Worm (Caenorhabditis elegans): ENCODE results near the gene C04C11.1.

Gene C04C11.1

ce11 chrX:14001494-14001974 is 18.9 kb upstream of the C04C11.1 start, which contains the start of gene cytb-5.1 (continued):
- TF ChIP-seq F26F4.8 (GFP tag; conservative IDR thresholded peaks at IDR 0.05) (no peak), T26A8.4 (GFP tag; IDR thresholded peaks at IDR 0.05) (no peak), nhr-48 (tag; optimal IDR thresholded peaks at IDR 0.05) (peak; percentile 34), mdl-1 (tag; optimal IDR thresholded peaks at IDR 0.05) (peak in 1 of 2 experiments; percentile 75), dpl-1 (GFP tag; optimal IDR thresholded peaks at IDR 0.05) (no peak), tag-97 (GFP tag; IDR thresholded peaks at IDR 0.05) (no peak), nhr-28 (tag; optimal IDR thresholded peaks at IDR 0.05) (peak; percentile 94), zfp-2 (tag; optimal IDR thresholded peaks at IDR 0.05) (no peak), dmd-6 (GFP tag; IDR thresholded peaks at IDR 0.05) (peak; percentile 58), mes-2 (tag; optimal IDR thresholded peaks at IDR 0.05; ENCODE audit: poor library complexity, severe bottlenecking) (peak; percentile 30), mep-1 (tag; optimal IDR thresholded peaks at IDR 0.05) (peak; percentile 67), lir-3 (tag; optimal IDR thresholded peaks at IDR 0.05) (no peak), zag-1 (tag; optimal IDR thresholded peaks at IDR 0.05) (no peak), unc-62 (GFP tag; optimal IDR thresholded peaks at IDR 0.05 in 1 of 2) (peak in 1 of 2 experiments; percentile 70), unc-62 (tag; optimal IDR thresholded peaks at IDR 0.05) (no peak), dve-1 (tag; optimal IDR thresholded peaks at IDR 0.05; ENCODE audit: insufficient read depth) (peak; percentile 68), dmd-9 (GFP tag; IDR thresholded peaks at IDR 0.05) (no peak), nhr-11 (tag; optimal IDR thresholded peaks at IDR 0.05) (peak; percentile 15), mxl-2 (GFP tag; conservative IDR thresholded peaks at IDR 0.05) (no peak), daf-16 (GFP tag; optimal IDR thresholded peaks at IDR 0.05) (peak in 1 of 2 experiments; percentile 7), daf-16 (tag; optimal IDR thresholded peaks at IDR 0.05) (peak; percentile 86), aly-2 (tag; optimal IDR thresholded peaks at IDR 0.05) (no peak), egl-27 (tag; optimal IDR thresholded peaks at IDR 0.05) (no peak), nhr-6 (tag; optimal IDR thresholded peaks at IDR 0.05) (peak; percentile 67), ces-1 (GFP tag; optimal IDR thresholded peaks at IDR 0.05) (no peak), hif-1 (tag; optimal IDR thresholded peaks at IDR 0.05) (peak in 1 of 2 experiments; percentile 2)

- TF ChIP-seq unc-62 (GFP tag; optimal IDR thresholded peaks at IDR 0.05 in 1 of 2) (peak in 1 of 2 experiments; percentile 32), unc-62 (tag; optimal IDR thresholded peaks at IDR 0.05) (no peak), nhr-42 (GFP tag; IDR thresholded peaks at IDR 0.05) (no peak), daf-16 (GFP tag; optimal IDR thresholded peaks at IDR 0.05) (no peak), daf-16 (tag; optimal IDR thresholded peaks at IDR 0.05) (peak; percentile 77), aha-1 (tag) (peak; percentile 64)
Observed at ce11 chrX:14002739-14003138, 17.7 kb upstream of the C04C11.1 start.

- TF ChIP-seq arid-1 (GFP tag; conservative IDR thresholded peaks at IDR 0.05) (no peak), nhr-6 (tag; optimal IDR thresholded peaks at IDR 0.05) (no peak), ceh-44 (GFP tag; IDR thresholded peaks at IDR 0.05) (no peak), T20F7.1 (GFP tag; optimal IDR thresholded peaks at IDR 0.05) (no peak), mep-1 (tag; optimal IDR thresholded peaks at IDR 0.05) (no peak), egl-27 (tag; optimal IDR thresholded peaks at IDR 0.05) (no peak), unc-39 (tag; optimal IDR thresholded peaks at IDR 0.05) (no peak), ztf-11 (tag; optimal IDR thresholded peaks at IDR 0.05) (no peak), snpc-1.2 (GFP tag; IDR thresholded peaks at IDR 0.05) (no peak), ceh-62 (tag; optimal IDR thresholded peaks at IDR 0.05) (no peak), ama-1 (optimal IDR thresholded peaks at IDR 0.05) (no peak), F49E8.2 (tag; optimal IDR thresholded peaks at IDR 0.05; ENCODE audit: borderline replicate concordance) (no peak), skn-1 (tag; optimal IDR thresholded peaks at IDR 0.05) (no peak), Y48G9A.11 (GFP tag; IDR thresholded peaks at IDR 0.05) (no peak), spr-3 (GFP tag; optimal IDR thresholded peaks at IDR 0.05) (no peak), unc-62 (GFP tag; optimal IDR thresholded peaks at IDR 0.05 in 1 of 2) (no peak), unc-62 (tag; optimal IDR thresholded peaks at IDR 0.05) (no peak), aly-2 (tag; optimal IDR thresholded peaks at IDR 0.05) (no peak), D1046.2 (GFP tag; IDR thresholded peaks at IDR 0.05) (no peak), F37D6.2 (tag; optimal IDR thresholded peaks at IDR 0.05) (no peak), daf-8 (GFP tag; IDR thresholded peaks at IDR 0.05) (no peak), ces-1 (GFP tag; optimal IDR thresholded peaks at IDR 0.05) (no peak), zfp-2 (tag; optimal IDR thresholded peaks at IDR 0.05) (no peak), nhr-237 (tag; optimal IDR thresholded peaks at IDR 0.05) (no peak), duxl-1 (tag; optimal IDR thresholded peaks at IDR 0.05; ENCODE audit: poor library complexity) (no peak), mxl-3 (GFP tag; optimal IDR thresholded peaks at IDR 0.05) (no peak), jun-1 (tag; optimal IDR thresholded peaks at IDR 0.05) (no peak), daf-16 (GFP tag; optimal IDR thresholded peaks at IDR 0.05) (no peak), daf-16 (tag; optimal IDR thresholded peaks at IDR 0.05) (peak; percentile 62), nhr-10 (tag; optimal IDR thresholded peaks at IDR 0.05) (no peak)
Observed at ce11 chrX:14003538-14003937, 16.9 kb upstream of the C04C11.1 start.
